Fruit fly (Drosophila melanogaster): ENCODE measurements around the gene hb.

hb gene

dm6 chr3R:8668024-8668856, 29.4 kb downstream of the hb start (continued):
- TF ChIP-seq Eip74EF (GFP tag; optimal IDR thresholded peaks at IDR 0.05) (peak in 1 of 2 experiments; percentile 6), Stat92E (GFP tag; optimal IDR thresholded peaks at IDR 0.05) (no peak), Hr51 (GFP tag; optimal IDR thresholded peaks at IDR 0.05) (peak in 1 of 2 experiments; percentile 22), CG12769 (tag; optimal IDR thresholded peaks at IDR 0.05) (peak; percentile 2), HLH54F (GFP tag; optimal IDR thresholded peaks at IDR 0.05) (no peak), CG15479 (GFP tag; optimal IDR thresholded peaks at IDR 0.05) (no peak), CG2116 (GFP tag; optimal IDR thresholded peaks at IDR 0.05) (no peak), Dll (GFP tag; IDR thresholded peaks at IDR 0.05; ENCODE audit: partially characterized antibody) (0 out of 4 replicates have a peak, but pooled peaks have one; percentile 36), CG4424 (GFP tag; optimal IDR thresholded peaks at IDR 0.05) (no peak), Dek (tag; optimal IDR thresholded peaks at IDR 0.05) (no peak), CG11723 (GFP tag; optimal IDR thresholded peaks at IDR 0.05) (no peak), CG6689 (GFP tag; IDR thresholded peaks at IDR 0.05) (no peak), CG6254 (GFP tag; optimal IDR thresholded peaks at IDR 0.05) (no peak), ham (GFP tag; IDR thresholded peaks at IDR 0.05) (no peak), CG1792 (GFP tag; optimal IDR thresholded peaks at IDR 0.05) (no peak), CG1832 (GFP tag; optimal IDR thresholded peaks at IDR 0.05) (no peak), h (optimal IDR thresholded peaks at IDR 0.05) (no peak), Med (GFP tag) (peak; percentile 76), CG9932 (GFP tag; IDR thresholded peaks at IDR 0.05) (no peak), CG4617 (GFP tag; optimal IDR thresholded peaks at IDR 0.05; ENCODE audit: borderline replicate concordance) (no peak), slbo (GFP tag; IDR thresholded peaks at IDR 0.05) (no peak), CG32532 (GFP tag; IDR thresholded peaks at IDR 0.05) (no peak; the same call in 1 of the 2 replicates), CG16779 (GFP tag; IDR thresholded peaks at IDR 0.05) (no peak), CG3407 (GFP tag; optimal IDR thresholded peaks at IDR 0.05) (no peak), Hmx (GFP tag; optimal IDR thresholded peaks at IDR 0.05) (no peak), CG8281 (tag; optimal IDR thresholded peaks at IDR 0.05) (no peak), dimm (GFP tag; IDR thresholded peaks at IDR 0.05) (no peak), croc (GFP tag; conservative IDR thresholded peaks at IDR 0.05) (no peak), Nf-YC (tag; optimal IDR thresholded peaks at IDR 0.05) (no peak), esg (GFP tag; conservative IDR thresholded peaks at IDR 0.05) (no peak), CG15601 (tag; optimal IDR thresholded peaks at IDR 0.05) (no peak), CG31388 (GFP tag; optimal IDR thresholded peaks at IDR 0.05) (no peak), CG11504 (tag; optimal IDR thresholded peaks at IDR 0.05) (peak; percentile 7), Optix (GFP tag; IDR thresholded peaks at IDR 0.05) (no peak), CG18476 (GFP tag; optimal IDR thresholded peaks at IDR 0.05) (no peak), hkb (optimal IDR thresholded peaks at IDR 0.05) (no peak), hkb (GFP tag; IDR thresholded peaks at IDR 0.05) (no peak), CG2199 (GFP tag; IDR thresholded peaks at IDR 0.05) (no peak; the same call in 2 of the 3 replicates), usp (GFP tag; optimal IDR thresholded peaks at IDR 0.05) (no peak), mld (GFP tag; IDR thresholded peaks at IDR 0.05; ENCODE audit: partially characterized antibody) (peak; percentile 92), CG4707 (GFP tag; optimal IDR thresholded peaks at IDR 0.05) (no peak), CG15696 (tag; optimal IDR thresholded peaks at IDR 0.05) (no peak), en (GFP tag; optimal IDR thresholded peaks at IDR 0.05) (no peak), Sin3A (optimal IDR thresholded peaks at IDR 0.05) (no peak), CG30431 (GFP tag; optimal IDR thresholded peaks at IDR 0.05) (no peak), CG1602 (GFP tag; optimal IDR thresholded peaks at IDR 0.05) (no peak), Side (GFP tag; optimal IDR thresholded peaks at IDR 0.05) (no peak), CG2875 (GFP tag; optimal IDR thresholded peaks at IDR 0.05) (no peak), tll (GFP tag; optimal IDR thresholded peaks at IDR 0.05) (no peak)

All from whole organism, embryonic.